Worm (Caenorhabditis elegans) whole organism, L3 larva: ENCODE data around the gene zif-1.

Experiments
- R02D3.7 ChIP-seq: fragments of 150-350 bp; optimal IDR thresholded peaks from 2 replicates; lab custom pipeline; 2014; ENCODE audit warnings: missing biosample characterization, missing genetic modification characterization
- ama-1 ChIP-seq: fragments of 150-350 bp; optimal IDR thresholded peaks from 2 replicates; lab custom pipeline; 2018
- ceh-16 ChIP-seq: sonication (generic microtip); optimal IDR thresholded peaks from 2 replicates; lab custom pipeline; 2017; ENCODE audit warnings: missing biosample characterization, missing genetic modification characterization
- ceh-28 ChIP-seq: fragments of 150-350 bp; optimal IDR thresholded peaks from 2 replicates; lab custom pipeline; 2014; ENCODE audit warnings: missing biosample characterization, missing genetic modification reagents, missing genetic modification characterization
- ceh-82 ChIP-seq: fragments of 150-350 bp; optimal IDR thresholded peaks from 2 replicates; lab custom pipeline; 2014; ENCODE audit warnings: missing biosample characterization, missing genetic modification characterization
- ceh-9 ChIP-seq: sonication (generic microtip); optimal IDR thresholded peaks from 2 replicates; lab custom pipeline; 2018; ENCODE audit warnings: missing biosample characterization, missing genetic modification characterization
- daf-12 ChIP-seq: fragments of 150-350 bp; optimal IDR thresholded peaks from 2 replicates; lab custom pipeline; 2014; ENCODE audit warnings: missing biosample characterization, missing genetic modification reagents, missing genetic modification characterization
- egl-27 ChIP-seq: sonication (generic microtip); optimal IDR thresholded peaks from 4 replicates; lab custom pipeline; 2017; ENCODE audit warnings: missing biosample characterization, missing genetic modification reagents, missing genetic modification characterization
- elt-1 ChIP-seq: fragments of 150-350 bp; optimal IDR thresholded peaks from 2 replicates; lab custom pipeline; 2014; ENCODE audit warnings: missing biosample characterization, missing genetic modification characterization
- elt-2 ChIP-seq: sonication (generic microtip); optimal IDR thresholded peaks from 2 replicates; lab custom pipeline; 2016; ENCODE audit warnings: missing genetic modification reagents, mild to moderate bottlenecking, missing genetic modification characterization, missing compliant biosample characterization
- elt-3 ChIP-seq, 3 experiments: fragments of 150-350 bp in 1 of 3; sonication (generic microtip) in 2 of 3; optimal IDR thresholded peaks; 2 replicates in 2 of 3; 4 replicates in 1 of 3; lab custom pipeline; 2014 to 2017; ENCODE audit warnings: missing biosample characterization in 3 of 3, missing genetic modification characterization in 3 of 3
- eor-1 ChIP-seq, 2 experiments: fragments of 150-350 bp; optimal IDR thresholded peaks; 2 replicates each; lab custom pipeline; 2014 to 2018; ENCODE audit warnings: missing biosample characterization in 2 of 2, missing genetic modification characterization in 2 of 2
- fkh-10 ChIP-seq: sonication (generic microtip); optimal IDR thresholded peaks from 2 replicates; lab custom pipeline; 2017; ENCODE audit warnings: missing biosample characterization, missing genetic modification reagents, missing genetic modification characterization
- fkh-2 ChIP-seq: fragments of 150-350 bp; optimal IDR thresholded peaks from 2 replicates; lab custom pipeline; 2014; ENCODE audit warnings: missing biosample characterization, missing genetic modification reagents, missing genetic modification characterization
- fos-1 ChIP-seq: fragments of 150-350 bp; optimal IDR thresholded peaks from 2 replicates; lab custom pipeline; 2014; ENCODE audit warnings: missing biosample characterization, missing genetic modification characterization
- hmg-11 ChIP-seq: sonication (generic microtip); optimal IDR thresholded peaks from 2 replicates; lab custom pipeline; 2016; ENCODE audit warnings: missing genetic modification characterization, missing compliant biosample characterization
- jun-1 ChIP-seq: fragments of 150-350 bp; optimal IDR thresholded peaks from 2 replicates; lab custom pipeline; 2014; ENCODE audit warnings: missing biosample characterization, missing genetic modification reagents, missing genetic modification characterization
- lin-15B ChIP-seq: fragments of 150-350 bp; optimal IDR thresholded peaks from 2 replicates; lab custom pipeline; 2014; ENCODE audit warnings: missing biosample characterization, missing genetic modification characterization
- lin-39 ChIP-seq: fragments of 150-350 bp; optimal IDR thresholded peaks from 2 replicates; lab custom pipeline; 2018; ENCODE audit warnings: missing biosample characterization, missing genetic modification reagents, missing genetic modification characterization
- mml-1 ChIP-seq: fragments of 150-350 bp; sonication (generic microtip); optimal IDR thresholded peaks from 3 replicates; lab custom pipeline; 2014; ENCODE audit warnings: missing biosample characterization, missing genetic modification characterization
- nfya-1 ChIP-seq: sonication (generic microtip); optimal IDR thresholded peaks from 2 replicates; lab custom pipeline; 2017; ENCODE audit warnings: missing genetic modification characterization, mild to moderate bottlenecking, missing compliant biosample characterization, antibody characterized with exemption, moderate library complexity; ENCODE audit not compliant: insufficient read depth
- nhr-12 ChIP-seq: fragments of 150-350 bp; optimal IDR thresholded peaks from 2 replicates; lab custom pipeline; 2014; ENCODE audit warnings: missing biosample characterization, missing genetic modification characterization
- nhr-23 ChIP-seq: fragments of 150-350 bp; optimal IDR thresholded peaks from 2 replicates; lab custom pipeline; 2014; ENCODE audit warnings: missing biosample characterization, missing genetic modification reagents, missing genetic modification characterization
- nhr-237 ChIP-seq: fragments of 150-350 bp; optimal IDR thresholded peaks from 2 replicates; lab custom pipeline; 2014; ENCODE audit warnings: missing biosample characterization, missing genetic modification characterization
- nhr-25 ChIP-seq: sonication (generic microtip); optimal IDR thresholded peaks from 2 replicates; lab custom pipeline; 2017; ENCODE audit warnings: missing biosample characterization, missing genetic modification characterization
- nhr-28 ChIP-seq: fragments of 150-350 bp; optimal IDR thresholded peaks from 2 replicates; lab custom pipeline; 2014; ENCODE audit warnings: missing biosample characterization, missing genetic modification characterization
- nhr-43 ChIP-seq: sonication (generic microtip); optimal IDR thresholded peaks from 2 replicates; lab custom pipeline; 2016; ENCODE audit warnings: mild to moderate bottlenecking, missing genetic modification characterization, missing compliant biosample characterization; ENCODE audit not compliant: poor library complexity, severe bottlenecking
- nhr-67 ChIP-seq: fragments of 150-350 bp; optimal IDR thresholded peaks from 2 replicates; lab custom pipeline; 2014; ENCODE audit warnings: missing biosample characterization, missing genetic modification characterization
- nhr-77 ChIP-seq: fragments of 150-350 bp; optimal IDR thresholded peaks from 2 replicates; lab custom pipeline; 2014; ENCODE audit warnings: missing biosample characterization, missing genetic modification characterization
- pha-4 ChIP-seq: fragments of 150-350 bp; optimal IDR thresholded peaks from 2 replicates; lab custom pipeline; 2014; ENCODE audit warnings: missing biosample characterization, missing genetic modification reagents, missing genetic modification characterization
- pqm-1 ChIP-seq: fragments of 150-350 bp; optimal IDR thresholded peaks from 2 replicates; lab custom pipeline; 2017; ENCODE audit warnings: missing biosample characterization, missing genetic modification characterization, inconsistent platforms
- sea-2 ChIP-seq: fragments of 150-350 bp; sonication (generic microtip); optimal IDR thresholded peaks from 4 replicates; lab custom pipeline; 2014; ENCODE audit warnings: missing biosample characterization, missing genetic modification reagents, missing genetic modification characterization
- skn-1 ChIP-seq: fragments of 150-350 bp; optimal IDR thresholded peaks from 2 replicates; lab custom pipeline; 2014; ENCODE audit warnings: missing biosample characterization, missing genetic modification characterization
- tbx-2 ChIP-seq: sonication (generic microtip); optimal IDR thresholded peaks from 2 replicates; lab custom pipeline; 2016; ENCODE audit warnings: mild to moderate bottlenecking, missing genetic modification characterization, missing compliant biosample characterization
- unc-62 ChIP-seq: fragments of 150-350 bp; sonication (generic microtip); optimal IDR thresholded peaks from 4 replicates; lab custom pipeline; 2014; ENCODE audit warnings: missing biosample characterization, missing genetic modification reagents, missing genetic modification characterization
- ztf-11 ChIP-seq: fragments of 150-350 bp; optimal IDR thresholded peaks from 2 replicates; lab custom pipeline; 2014; ENCODE audit warnings: missing biosample characterization, missing genetic modification characterization

Gene zif-1

DNA sequence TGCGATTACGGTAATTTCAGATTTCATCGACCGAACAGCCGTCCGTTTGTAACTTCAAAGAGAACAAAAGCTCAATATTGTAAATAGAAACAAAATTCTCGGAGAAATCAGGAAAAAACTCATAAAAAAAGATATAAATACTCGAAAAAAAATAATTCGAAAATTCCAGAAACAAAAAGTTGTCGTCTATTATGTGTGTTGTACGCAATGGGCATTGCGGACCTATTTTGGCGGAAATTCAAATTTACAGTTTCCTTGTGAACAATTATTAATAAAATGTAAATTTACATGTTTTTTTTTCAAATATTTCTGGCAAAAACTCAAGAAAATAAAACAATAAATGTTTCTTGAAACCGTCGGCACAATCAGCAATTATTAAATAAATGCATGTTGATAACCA lies 17.1 kb upstream of the zif-1 start:
- no peak for TF ChIP-seq ceh-9 (tag; lab: Kevin White, UChicago)
- no peak for TF ChIP-seq ztf-11 (tag; lab: Kevin White, UChicago)
- TF ChIP-seq nhr-77 (tag; lab: Kevin White, UChicago): no peak
- TF ChIP-seq fkh-10 (GFP tag; lab: Kevin White, UChicago): no peak
- no peak for TF ChIP-seq jun-1 (tag; lab: Kevin White, UChicago)
- TF ChIP-seq nfya-1 (tag; lab: Kevin White, UChicago): no peak
- no peak for TF ChIP-seq lin-39 (tag; lab: Kevin White, UChicago)
- no peak for TF ChIP-seq R02D3.7 (tag; lab: Kevin White, UChicago)
- no peak for TF ChIP-seq nhr-67 (tag; lab: Kevin White, UChicago)
- TF ChIP-seq nhr-237: no peak
- TF ChIP-seq skn-1 (tag; lab: Kevin White, UChicago): no peak
- no peak for TF ChIP-seq ama-1 (lab: Kevin White, UChicago)
- no peak for TF ChIP-seq daf-12 (tag; lab: Kevin White, UChicago)
- TF ChIP-seq mml-1 (tag; lab: Kevin White, UChicago): no peak
- TF ChIP-seq unc-62 (GFP tag; lab: Kevin White, UChicago): no peak
- no peak for TF ChIP-seq eor-1 (tag; optimal IDR thresholded peaks at IDR 0.05; lab: Kevin White, UChicago)
- no peak for TF ChIP-seq ceh-28 (tag; lab: Kevin White, UChicago)
- TF ChIP-seq, all 47 proteins: peak for 0

DNA sequence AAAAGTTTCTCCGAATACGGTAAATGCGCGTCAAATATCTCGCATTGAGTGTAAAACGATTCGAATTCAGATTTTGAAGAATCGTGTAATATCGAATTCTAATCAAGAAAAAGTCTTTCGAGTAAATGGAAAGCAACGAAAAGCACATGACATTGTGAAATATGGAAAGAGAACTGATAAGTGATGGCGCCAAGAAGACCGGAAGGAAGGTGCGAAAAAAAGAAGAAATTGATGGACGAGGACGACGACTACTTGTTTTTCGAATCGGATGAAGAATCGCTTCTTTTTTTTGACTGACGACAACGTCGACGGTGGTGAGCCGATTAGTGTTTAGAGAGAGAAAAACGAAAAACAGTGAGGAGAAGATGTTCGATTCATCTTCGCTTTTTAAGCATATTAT lies 16.6 kb upstream of the zif-1 start:
- TF ChIP-seq elt-2 (tag; lab: Kevin White, UChicago) (peak; percentile 62), tbx-2 (tag; lab: Kevin White, UChicago) (no peak), pqm-1 (tag; lab: Kevin White, UChicago) (peak; percentile 21)

DNA sequence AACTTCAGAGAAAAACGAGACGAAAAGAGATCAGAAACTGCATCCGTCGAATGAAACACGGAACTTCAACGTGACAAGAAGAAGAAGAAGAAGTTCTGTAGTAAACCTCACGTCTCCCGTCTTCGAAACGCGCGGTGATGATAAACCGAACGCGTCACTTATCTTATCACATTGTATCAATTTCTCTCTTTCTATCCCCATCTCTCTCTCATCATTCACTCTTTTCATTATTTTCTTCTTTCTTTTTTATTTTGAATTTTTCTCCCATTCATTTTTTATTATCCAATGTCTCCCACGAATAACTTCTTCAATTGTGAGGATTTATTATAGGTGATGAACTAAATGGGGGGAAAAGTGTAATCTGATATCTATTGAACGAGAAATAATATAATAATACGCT lies 15.7 kb upstream of the zif-1 start:
- TF ChIP-seq unc-62 (GFP tag; lab: Kevin White, UChicago): peak; percentile 3
- peak; percentile 48 for TF ChIP-seq R02D3.7 (tag; lab: Kevin White, UChicago)
- no peak for TF ChIP-seq sea-2
- TF ChIP-seq elt-3 (tag; optimal IDR thresholded peaks at IDR 0.05; lab: Kevin White, UChicago): peak; percentile 77 to 99 (median 96)
- TF ChIP-seq nhr-43 (tag; lab: Kevin White, UChicago): peak; percentile 63
- no peak for TF ChIP-seq egl-27 (tag; lab: Kevin White, UChicago)
- peak; percentile 2 for TF ChIP-seq nhr-25 (tag; lab: Kevin White, UChicago)
- TF ChIP-seq elt-2 (tag; lab: Kevin White, UChicago): peak; percentile 4
- TF ChIP-seq nhr-23 (tag; lab: Kevin White, UChicago): peak; percentile 73

DNA sequence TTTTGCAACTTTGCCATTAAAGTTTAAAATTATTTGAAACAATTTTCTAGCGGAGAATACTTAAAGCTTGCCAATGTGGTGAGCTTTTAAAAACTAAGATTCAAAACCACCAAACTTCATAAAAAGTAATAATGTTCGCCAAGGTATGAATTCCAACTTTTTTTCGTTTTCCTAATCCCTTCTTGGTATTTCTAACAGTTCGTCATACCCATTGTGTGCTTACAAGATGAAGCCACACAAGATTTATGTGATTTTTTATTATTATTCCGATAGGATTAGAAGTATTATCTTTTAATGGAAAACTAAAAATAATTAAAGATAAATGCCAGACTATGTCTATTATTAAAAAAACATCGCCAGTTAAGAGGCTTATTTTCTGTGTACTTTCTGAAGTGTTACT lies 14.5 kb upstream of the zif-1 start:
- TF ChIP-seq nhr-25 (tag; lab: Kevin White, UChicago) (no peak), ama-1 (lab: Kevin White, UChicago) (no peak), egl-27 (tag; lab: Kevin White, UChicago) (no peak), hmg-11 (tag; lab: Kevin White, UChicago) (no peak), mml-1 (tag; lab: Kevin White, UChicago) (no peak), ceh-28 (tag; lab: Kevin White, UChicago) (no peak), nhr-12 (tag; lab: Kevin White, UChicago) (no peak), fos-1 (tag; lab: Kevin White, UChicago) (no peak), ceh-82 (no peak), nhr-23 (tag; lab: Kevin White, UChicago) (no peak), ztf-11 (tag; lab: Kevin White, UChicago) (no peak), ceh-9 (tag; lab: Kevin White, UChicago) (no peak), tbx-2 (tag; lab: Kevin White, UChicago) (no peak), nhr-77 (tag; lab: Kevin White, UChicago) (no peak), fkh-2 (no peak), ceh-16 (tag; lab: Kevin White, UChicago) (no peak), lin-15B (no peak), elt-1 (tag; lab: Kevin White, UChicago) (no peak), elt-3 (tag; optimal IDR thresholded peaks at IDR 0.05; lab: Kevin White, UChicago) (no peak)

DNA sequence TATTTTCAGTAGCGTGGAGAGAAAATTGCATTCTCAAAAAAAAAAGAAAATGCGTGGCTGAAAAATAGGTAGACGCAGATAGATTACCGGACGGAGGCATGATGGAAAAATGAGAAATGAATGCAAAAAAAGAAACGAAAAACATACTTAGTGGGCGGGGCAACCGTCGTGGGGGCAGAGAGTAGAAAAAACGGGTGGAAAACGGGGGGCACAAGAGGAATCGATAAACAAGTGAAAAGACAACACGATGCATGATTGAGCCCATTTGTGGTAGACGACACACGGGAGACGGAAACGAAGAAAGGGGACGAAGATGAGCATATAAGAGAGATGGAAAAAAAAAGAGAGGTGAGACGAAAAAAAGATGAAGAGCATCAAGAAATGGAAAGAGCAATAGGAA lies 14.0 kb upstream of the zif-1 start:
- TF ChIP-seq R02D3.7 (tag; lab: Kevin White, UChicago) (no peak), fos-1 (tag; lab: Kevin White, UChicago) (no peak), ama-1 (lab: Kevin White, UChicago) (no peak), daf-12 (tag; lab: Kevin White, UChicago) (no peak), nhr-28 (tag; lab: Kevin White, UChicago) (no peak), pha-4 (tag; lab: Kevin White, UChicago) (no peak), lin-39 (tag; lab: Kevin White, UChicago) (peak; percentile 15)
